Fruit fly (Drosophila melanogaster) S2 (cell line): ENCODE measurements around the gene CG10254.

Experiments
- CG8478 ChIP-seq: fragments of >200 bp; optimal IDR thresholded peaks from 2 replicates; lab custom pipeline; 2018
- CTCF ChIP-seq, 2 experiments: fragments of >200 bp; optimal IDR thresholded peaks; 2 replicates each; lab custom pipeline; 2018

DNA sequence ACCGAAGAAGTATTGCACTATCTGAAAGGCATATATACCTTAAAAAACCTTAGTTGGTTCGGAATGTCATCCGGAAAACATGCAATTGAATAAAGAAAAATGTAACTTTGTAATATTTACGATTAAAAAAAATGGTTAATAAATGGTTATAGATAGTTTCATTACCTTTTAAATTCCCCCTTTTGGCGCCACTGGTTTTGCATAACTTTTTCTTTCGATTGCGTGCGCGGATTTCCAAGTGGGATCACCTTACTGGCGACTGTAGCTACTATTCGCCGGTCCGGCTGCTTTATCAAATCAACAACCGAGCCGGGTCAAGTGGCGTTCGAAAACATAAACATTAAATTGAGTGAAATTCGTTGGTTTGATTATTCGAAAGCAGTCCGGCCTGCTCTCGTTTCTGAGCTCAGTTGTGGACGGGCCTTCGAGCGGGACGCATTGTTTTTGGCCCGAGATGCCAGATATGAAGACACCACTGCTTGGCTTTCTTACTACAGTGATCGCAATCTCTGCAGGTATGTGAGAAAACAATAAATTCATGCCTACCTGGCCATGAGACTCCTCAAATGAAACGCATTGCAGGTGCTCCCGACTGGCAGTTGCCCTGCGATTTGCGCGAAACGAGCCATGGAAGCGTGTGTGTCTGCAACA lies 9.7 kb upstream of the CG10254 start, which contains the start of gene Gba1b:
- TF ChIP-seq CG8478 (lab: Kevin White, UChicago) (no peak), CTCF (optimal IDR thresholded peaks at IDR 0.05; lab: Kevin White, UChicago) (no peak)
